Worm (Caenorhabditis elegans) whole organism, young adult: ENCODE results near the gene srj-24.

Source experiments
- B0261.1 ChIP-seq: sonication (generic microtip); optimal IDR thresholded peaks from 2 replicates; lab custom pipeline; 2016; ENCODE audit warnings: mild to moderate bottlenecking, missing genetic modification characterization, moderate library complexity, missing compliant biosample characterization
- C17E4.6 ChIP-seq: fragments of 200-800 bp; sonication (Bioruptor generic); IDR thresholded peaks from 2 replicates; pipeline ENCODE4 v1.3.6; 2022; ENCODE audit warnings: missing genetic modification reagents, missing genetic modification characterization, missing compliant biosample characterization
- F57C9.4 ChIP-seq: sonication (generic microtip); optimal IDR thresholded peaks from 2 replicates; lab custom pipeline; 2017; ENCODE audit warnings: mild to moderate bottlenecking, missing genetic modification characterization, missing compliant biosample characterization
- K11D2.4 ChIP-seq: fragments of 200-800 bp; sonication (Bioruptor generic); IDR thresholded peaks from 2 replicates; pipeline ENCODE4 v1.3.6; 2022; ENCODE audit warnings: missing genetic modification reagents, missing genetic modification characterization, missing compliant biosample characterization
- K12H6.12 ChIP-seq: fragments of 200-800 bp; sonication (Bioruptor generic); optimal IDR thresholded peaks from 2 replicates; lab custom pipeline; 2018; ENCODE audit warnings: mild to moderate bottlenecking, missing genetic modification characterization, missing compliant biosample characterization
- Y56A3A.18 ChIP-seq: fragments of 200-800 bp; sonication (Bioruptor generic); IDR thresholded peaks from 2 replicates; pipeline ENCODE4 v1.3.6; 2022; ENCODE audit warnings: missing genetic modification reagents, missing genetic modification characterization, missing compliant biosample characterization
- Y67H2A.10 ChIP-seq: fragments of 200-800 bp; sonication (Bioruptor generic); conservative IDR thresholded peaks from 2 replicates; pipeline ENCODE4 v1.3.6; 2022; ENCODE audit warnings: missing genetic modification reagents, missing genetic modification characterization, missing compliant biosample characterization
- Y95B8A.8 ChIP-seq: fragments of 200-800 bp; sonication (Bioruptor generic); IDR thresholded peaks from 2 replicates; pipeline ENCODE4 v1.3.6; 2022; ENCODE audit warnings: missing genetic modification reagents, missing genetic modification characterization, missing compliant biosample characterization
- ZK185.1 ChIP-seq: sonication (generic microtip); optimal IDR thresholded peaks from 2 replicates; lab custom pipeline; 2016; ENCODE audit warnings: mild to moderate bottlenecking, missing genetic modification characterization, missing compliant biosample characterization; ENCODE audit not compliant: poor library complexity, severe bottlenecking
- aptf-2 ChIP-seq: fragments of 200-800 bp; sonication (Bioruptor generic); conservative IDR thresholded peaks from 2 replicates; pipeline ENCODE4 v1.3.6; 2022; ENCODE audit warnings: missing genetic modification reagents, missing genetic modification characterization, missing compliant biosample characterization
- attf-5 ChIP-seq: fragments of 200-800 bp; sonication (Bioruptor generic); optimal IDR thresholded peaks from 2 replicates; lab custom pipeline; 2018; ENCODE audit warnings: mild to moderate bottlenecking, missing genetic modification characterization, missing compliant biosample characterization
- cebp-1 ChIP-seq, 2 experiments: fragments of 200-800 bp in 1 of 2; sonication (Bioruptor generic) in 1 of 2; sonication (generic microtip) in 1 of 2; IDR thresholded peaks in 1 of 2; optimal IDR thresholded peaks in 1 of 2; 2 replicates each; pipeline versions ENCODE4 v1.3.6 to Lab custom; 2017 to 2022; ENCODE audit warnings: missing compliant biosample characterization in 2 of 2, missing genetic modification characterization in 2 of 2, mild to moderate bottlenecking in 1 of 2, missing genetic modification reagents in 1 of 2, moderate library complexity in 1 of 2
- cebp-2 ChIP-seq: fragments of 200-800 bp; sonication (Bioruptor generic); IDR thresholded peaks from 2 replicates; pipeline ENCODE4 v1.3.6; 2022; ENCODE audit warnings: missing genetic modification characterization, missing compliant biosample characterization
- ceh-100 ChIP-seq: fragments of 200-800 bp; sonication (Bioruptor generic); IDR thresholded peaks from 2 replicates; pipeline ENCODE4 v1.3.6; 2022; ENCODE audit warnings: missing genetic modification reagents, missing genetic modification characterization, missing compliant biosample characterization
- ceh-27 ChIP-seq: fragments of 200-800 bp; sonication (Bioruptor generic); optimal IDR thresholded peaks from 2 replicates; lab custom pipeline; 2018; ENCODE audit warnings: mild to moderate bottlenecking, missing genetic modification characterization, moderate library complexity, missing compliant biosample characterization
- ceh-58 ChIP-seq: fragments of 200-800 bp; sonication (Bioruptor generic); IDR thresholded peaks from 2 replicates; pipeline ENCODE4 v1.3.6; 2022; ENCODE audit warnings: missing genetic modification characterization, missing compliant biosample characterization
- ceh-79 ChIP-seq: sonication (generic microtip); optimal IDR thresholded peaks from 2 replicates; lab custom pipeline; 2017; ENCODE audit warnings: mild to moderate bottlenecking, missing genetic modification characterization, missing compliant biosample characterization
- ceh-91 ChIP-seq: fragments of 200-800 bp; sonication (Bioruptor generic); IDR thresholded peaks from 2 replicates; pipeline ENCODE4 v1.3.6; 2022; ENCODE audit warnings: missing genetic modification reagents, missing genetic modification characterization, missing compliant biosample characterization
- chd-7 ChIP-seq: sonication (generic microtip); optimal IDR thresholded peaks from 2 replicates; lab custom pipeline; 2016; ENCODE audit warnings: mild to moderate bottlenecking, missing genetic modification characterization, moderate library complexity, missing compliant biosample characterization
- die-1 ChIP-seq: sonication (generic microtip); optimal IDR thresholded peaks from 2 replicates; lab custom pipeline; 2016; ENCODE audit warnings: missing genotype, mild to moderate bottlenecking, missing genetic modification characterization, missing compliant biosample characterization
- egl-44 ChIP-seq: fragments of 200-800 bp; sonication (Bioruptor generic); IDR thresholded peaks from 2 replicates; pipeline ENCODE4 v1.3.6; 2022; ENCODE audit warnings: missing genetic modification reagents, missing genetic modification characterization, missing compliant biosample characterization
- egrh-3 ChIP-seq: fragments of 200-800 bp; sonication (Bioruptor generic); IDR thresholded peaks from 2 replicates; pipeline ENCODE4 v1.3.6; 2022; ENCODE audit warnings: missing genetic modification reagents, missing genetic modification characterization, missing compliant biosample characterization
- fkh-3 ChIP-seq: sonication (generic microtip); optimal IDR thresholded peaks from 2 replicates; lab custom pipeline; 2016; ENCODE audit warnings: mild to moderate bottlenecking, missing genetic modification characterization, missing compliant biosample characterization
- hmg-1.2 ChIP-seq: fragments of 200-800 bp; sonication (Bioruptor generic); IDR thresholded peaks from 2 replicates; pipeline ENCODE4 v1.3.6; 2022; ENCODE audit warnings: missing genetic modification reagents, missing genetic modification characterization, missing compliant biosample characterization
- let-526 ChIP-seq: fragments of 200-800 bp; sonication (Bioruptor generic); IDR thresholded peaks from 2 replicates; pipeline ENCODE4 v1.3.6; 2022; ENCODE audit warnings: missing genetic modification reagents, missing genetic modification characterization, missing compliant biosample characterization
- let-607 ChIP-seq, 2 experiments: fragments of 200-800 bp in 1 of 2; sonication (Bioruptor generic) in 1 of 2; sonication (generic microtip) in 1 of 2; optimal IDR thresholded peaks; 2 replicates each; lab custom pipeline; 2016 to 2018; ENCODE audit warnings: mild to moderate bottlenecking in 2 of 2, missing compliant biosample characterization in 2 of 2, missing genetic modification characterization in 2 of 2, moderate library complexity in 2 of 2, missing genotype in 1 of 2
- lin-40 ChIP-seq: sonication (generic microtip); optimal IDR thresholded peaks from 2 replicates; lab custom pipeline; 2016; ENCODE audit warnings: missing genetic modification characterization, mild to moderate bottlenecking, missing compliant biosample characterization, missing genotype, missing genetic modification reagents
- lir-1 ChIP-seq: fragments of 200-800 bp; sonication (Bioruptor generic); conservative IDR thresholded peaks from 2 replicates; pipeline ENCODE4 v1.3.6; 2022; ENCODE audit warnings: missing genetic modification reagents, missing genetic modification characterization, missing compliant biosample characterization
- lsy-27 ChIP-seq: sonication (generic microtip); optimal IDR thresholded peaks from 2 replicates; lab custom pipeline; 2017; ENCODE audit warnings: missing genetic modification characterization, mild to moderate bottlenecking, missing compliant biosample characterization, antibody characterized with exemption, missing genotype, borderline replicate concordance; ENCODE audit not compliant: insufficient read depth
- madf-8 ChIP-seq: fragments of 200-800 bp; sonication (Bioruptor generic); conservative IDR thresholded peaks from 2 replicates; pipeline ENCODE4 v1.3.6; 2022; ENCODE audit warnings: missing genetic modification reagents, missing genetic modification characterization, missing compliant biosample characterization
- nhr-27 ChIP-seq: fragments of 200-800 bp; sonication (Bioruptor generic); optimal IDR thresholded peaks from 2 replicates; lab custom pipeline; 2018; ENCODE audit warnings: mild to moderate bottlenecking, missing genetic modification characterization, moderate library complexity, missing compliant biosample characterization
- nhr-80 ChIP-seq: sonication (generic microtip); optimal IDR thresholded peaks from 2 replicates; lab custom pipeline; 2016; ENCODE audit warnings: missing genetic modification characterization, missing compliant biosample characterization
- repo-1 ChIP-seq: sonication (generic microtip); optimal IDR thresholded peaks from 2 replicates; lab custom pipeline; 2017; ENCODE audit warnings: mild to moderate bottlenecking, missing genetic modification characterization, missing compliant biosample characterization
- snpc-1.1 ChIP-seq: sonication (generic microtip); optimal IDR thresholded peaks from 2 replicates; lab custom pipeline; 2017; ENCODE audit warnings: missing genetic modification characterization, mild to moderate bottlenecking, missing compliant biosample characterization, antibody characterized with exemption, moderate library complexity, missing genotype, missing genetic modification reagents; ENCODE audit not compliant: insufficient read depth
- snpc-3.4 ChIP-seq: sonication (generic microtip); optimal IDR thresholded peaks from 2 replicates; lab custom pipeline; 2017; ENCODE audit warnings: missing genetic modification characterization, mild to moderate bottlenecking, missing compliant biosample characterization, antibody characterized with exemption, moderate library complexity, missing genotype, missing genetic modification reagents
- snpc-4 ChIP-seq, 5 experiments: fragments of 150-350 bp in 1 of 5; sonication (generic microtip) in 4 of 5; optimal IDR thresholded peaks; 2 replicates each; lab custom pipeline; 2014 to 2018; ENCODE audit warnings: missing genetic modification characterization in 5 of 5, missing biosample characterization in 3 of 5, antibody characterized with exemption in 2 of 5, mild to moderate bottlenecking in 2 of 5, missing compliant biosample characterization in 2 of 5, missing genotype in 2 of 5, moderate library complexity in 2 of 5, missing genetic modification reagents in 1 of 5
- somi-1 ChIP-seq: fragments of 200-800 bp; sonication (Bioruptor generic); optimal IDR thresholded peaks from 2 replicates; lab custom pipeline; 2018; ENCODE audit warnings: mild to moderate bottlenecking, missing genetic modification characterization, missing compliant biosample characterization
- tbp1 ChIP-seq: fragments of 200-800 bp; sonication (Bioruptor generic); optimal IDR thresholded peaks from 2 replicates; lab custom pipeline; 2018; ENCODE audit warnings: mild to moderate bottlenecking, missing genetic modification characterization, missing compliant biosample characterization
- unc-130 ChIP-seq: sonication (generic microtip); optimal IDR thresholded peaks from 2 replicates; lab custom pipeline; 2016; ENCODE audit warnings: missing genetic modification reagents, missing genetic modification characterization, missing compliant biosample characterization
- zim-3 ChIP-seq: sonication (generic microtip); optimal IDR thresholded peaks from 2 replicates; lab custom pipeline; 2017; ENCODE audit warnings: mild to moderate bottlenecking, missing genetic modification characterization, moderate library complexity, missing compliant biosample characterization
- ztf-22 ChIP-seq: fragments of 200-800 bp; sonication (Bioruptor generic); optimal IDR thresholded peaks from 2 replicates; lab custom pipeline; 2018; ENCODE audit warnings: mild to moderate bottlenecking, missing genetic modification characterization, moderate library complexity, missing compliant biosample characterization
- ztf-26 ChIP-seq: sonication (generic microtip); optimal IDR thresholded peaks from 2 replicates; lab custom pipeline; 2017; ENCODE audit warnings: missing genetic modification characterization, missing compliant biosample characterization
- ztf-3 ChIP-seq: fragments of 200-800 bp; sonication (Bioruptor generic); optimal IDR thresholded peaks from 2 replicates; lab custom pipeline; 2018; ENCODE audit warnings: mild to moderate bottlenecking, missing genetic modification characterization, missing compliant biosample characterization

Gene srj-24

ce11 chrV:730216-730615 is 8.5 kb downstream of the srj-24 start (continued):
- TF ChIP-seq snpc-4 (GFP tag; optimal IDR thresholded peaks at IDR 0.05; lab: Kevin White, UChicago) (no peak), snpc-4 (tag; optimal IDR thresholded peaks at IDR 0.05; lab: Kevin White, UChicago) (no peak), ztf-3 (GFP tag; lab: Kevin White, UChicago) (no peak), madf-8 (GFP tag; lab: Robert Waterston, UW) (no peak), egl-44 (GFP tag; lab: Robert Waterston, UW) (0 out of 2 replicates have a peak, but pooled peaks have one; percentile 55), ztf-26 (tag; lab: Kevin White, UChicago) (peak; percentile 20), K11D2.4 (GFP tag; lab: Robert Waterston, UW) (peak; percentile 45; the same call in 1 of the 2 replicates), tbp1 (GFP tag; lab: Kevin White, UChicago) (peak; percentile 51), hmg-1.2 (GFP tag; lab: Robert Waterston, UW) (peak; percentile 27; the same call in 1 of the 2 replicates), K12H6.12 (no peak), fkh-3 (tag; lab: Kevin White, UChicago) (no peak), B0261.1 (tag; lab: Kevin White, UChicago) (no peak), zim-3 (tag; lab: Kevin White, UChicago) (no peak), lir-1 (GFP tag; lab: Robert Waterston, UW) (no peak), ceh-58 (GFP tag; lab: Robert Waterston, UW) (no peak), die-1 (tag; lab: Kevin White, UChicago) (no peak), Y95B8A.8 (GFP tag; lab: Robert Waterston, UW) (0 out of 2 replicates have a peak, but pooled peaks have one; percentile 36), lsy-27 (no peak), attf-5 (peak; percentile 38), aptf-2 (GFP tag; lab: Robert Waterston, UW) (no peak), let-607 (tag; optimal IDR thresholded peaks at IDR 0.05; lab: Kevin White, UChicago) (no peak)
- TF ChIP-seq, all 124 proteins: peak for 23

DNA sequence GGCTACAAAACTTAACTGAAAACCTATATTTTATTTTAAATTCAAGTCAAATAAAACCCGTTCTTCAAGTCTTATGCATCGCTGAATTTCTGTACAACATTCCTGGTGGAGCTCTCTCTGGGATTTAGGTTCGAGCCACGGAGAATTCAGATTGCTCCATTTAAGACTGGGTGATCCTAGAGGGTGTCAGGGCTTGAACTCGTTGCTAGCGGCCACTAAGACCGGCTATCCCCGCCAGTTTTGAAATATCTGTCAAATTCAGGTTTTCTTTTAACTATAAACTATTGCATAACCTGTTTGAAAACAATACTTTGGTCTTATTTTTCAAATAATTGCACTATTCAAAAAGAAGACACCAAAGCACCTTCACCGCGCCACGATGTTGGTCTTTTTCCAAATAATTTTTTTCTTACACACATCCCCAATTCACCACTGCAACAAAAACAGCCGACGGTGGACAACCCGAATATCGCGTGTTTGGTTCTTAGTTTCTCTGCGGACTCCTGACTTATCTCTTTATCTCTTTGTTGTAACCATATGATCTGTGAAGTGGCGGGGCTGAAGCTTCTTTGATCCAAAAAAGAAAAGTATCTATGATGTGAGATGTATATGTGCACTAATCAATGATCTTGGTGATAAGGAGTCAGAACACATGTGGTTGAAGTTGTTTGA is 9.7 kb downstream of the srj-24 start:
- peak; percentile 16 for TF ChIP-seq ztf-26 (tag; lab: Kevin White, UChicago)
- TF ChIP-seq ceh-100 (GFP tag; lab: Robert Waterston, UW), result no peak
- peak; percentile 29 for TF ChIP-seq ZK185.1 (tag; lab: Kevin White, UChicago)
- TF ChIP-seq chd-7 (tag; lab: Kevin White, UChicago), result peak; percentile 54
- peak; percentile 64 for TF ChIP-seq repo-1 (tag; lab: Kevin White, UChicago)
- no peak for TF ChIP-seq aptf-2 (GFP tag; lab: Robert Waterston, UW)
- TF ChIP-seq cebp-2, result no peak
- peak; percentile 23 for TF ChIP-seq nhr-80 (tag; lab: Kevin White, UChicago)
- no peak for TF ChIP-seq snpc-1.1
- TF ChIP-seq snpc-3.4 (tag; lab: Kevin White, UChicago), result no peak
- no peak for TF ChIP-seq ceh-91 (GFP tag; lab: Robert Waterston, UW)
- TF ChIP-seq let-526 (GFP tag; lab: Robert Waterston, UW), result peak; percentile 40; the same call in 1 of the 2 replicates
- TF ChIP-seq nhr-27 (tag; lab: Kevin White, UChicago), result no peak
- peak; percentile 42 for TF ChIP-seq ztf-22 (GFP tag; lab: Kevin White, UChicago)
- TF ChIP-seq C17E4.6 (GFP tag; lab: Robert Waterston, UW), result no peak
- TF ChIP-seq unc-130 (GFP tag; lab: Kevin White, UChicago), result no peak
- no peak for TF ChIP-seq cebp-1 (GFP tag; IDR thresholded peaks at IDR 0.05; lab: Robert Waterston, UW)
- TF ChIP-seq cebp-1 (tag; optimal IDR thresholded peaks at IDR 0.05; lab: Kevin White, UChicago), result peak; percentile 44
- TF ChIP-seq Y56A3A.18 (GFP tag; lab: Robert Waterston, UW), result no peak
- no peak for TF ChIP-seq madf-8 (GFP tag; lab: Robert Waterston, UW)
- TF ChIP-seq let-607 (tag; optimal IDR thresholded peaks at IDR 0.05; lab: Kevin White, UChicago), result peak in 1 of 2 experiments; percentile 18
- peak; percentile 8 for TF ChIP-seq F57C9.4 (tag; lab: Kevin White, UChicago)
- no peak for TF ChIP-seq ztf-3 (GFP tag; lab: Kevin White, UChicago)
- no peak for TF ChIP-seq Y67H2A.10 (GFP tag; lab: Robert Waterston, UW)
- no peak for TF ChIP-seq ceh-79 (tag; lab: Kevin White, UChicago)
- peak; percentile 24 for TF ChIP-seq lin-40 (tag; lab: Kevin White, UChicago)
- no peak for TF ChIP-seq egrh-3
- peak; percentile 67 for TF ChIP-seq somi-1 (GFP tag; lab: Kevin White, UChicago)
- no peak for TF ChIP-seq ceh-27
